Worm (Caenorhabditis elegans) whole organism, young adult: ENCODE data around the gene srbc-19.

Experiments used
- F57C9.4 ChIP-seq: sonication (generic microtip); optimal IDR thresholded peaks from 2 replicates; lab custom pipeline; 2017; ENCODE audit warnings: mild to moderate bottlenecking, missing genetic modification characterization, missing compliant biosample characterization
- nfya-1 ChIP-seq: sonication (generic microtip); optimal IDR thresholded peaks from 2 replicates; lab custom pipeline; 2017; ENCODE audit warnings: antibody characterized with exemption, missing compliant biosample characterization, missing genetic modification characterization, borderline replicate concordance; ENCODE audit not compliant: insufficient read depth
- pbrm-1 ChIP-seq: fragments of 200-800 bp; sonication (Bioruptor generic); IDR thresholded peaks from 2 replicates; pipeline ENCODE4 v1.3.6; 2022; ENCODE audit warnings: missing genetic modification reagents, missing genetic modification characterization, missing compliant biosample characterization
- snpc-4 ChIP-seq, 5 experiments: fragments of 150-350 bp in 1 of 5; sonication (generic microtip) in 4 of 5; optimal IDR thresholded peaks; 2 replicates each; lab custom pipeline; 2014 to 2018; ENCODE audit warnings: missing genetic modification characterization in 5 of 5, missing biosample characterization in 3 of 5, antibody characterized with exemption in 2 of 5, mild to moderate bottlenecking in 2 of 5, missing compliant biosample characterization in 2 of 5, missing genotype in 2 of 5, moderate library complexity in 2 of 5, missing genetic modification reagents in 1 of 5

ce11 chrV:2191122-2191521 lies 24.5 kb upstream of the srbc-19 start, which contains the start of gene srbc-42:
- no peak for TF ChIP-seq pbrm-1 (GFP tag; lab: Robert Waterston, UW)
- TF ChIP-seq nfya-1 (tag; lab: Kevin White, UChicago): no peak
- TF ChIP-seq snpc-4 (GFP tag; optimal IDR thresholded peaks at IDR 0.05; lab: Kevin White, UChicago): no peak
- TF ChIP-seq snpc-4 (tag; optimal IDR thresholded peaks at IDR 0.05; lab: Kevin White, UChicago): no peak
- no peak for TF ChIP-seq F57C9.4 (tag; lab: Kevin White, UChicago)
